Fruit fly (Drosophila melanogaster) whole organism, embryonic: ENCODE data around the gene CG6126.

Experiments used
- Atf6 ChIP-seq: fragments of 200-800 bp; sonication (Bioruptor generic); IDR thresholded peaks from 2 replicates; pipeline ENCODE4 v1.3.6; 2022; ENCODE audit warnings: missing biosample characterization, missing genetic modification characterization
- BtbVII ChIP-seq: fragments of 200-800 bp; sonication (Bioruptor generic); optimal IDR thresholded peaks from 3 replicates; lab custom pipeline; 2017; ENCODE audit warnings: missing biosample characterization, mild to moderate bottlenecking, missing genetic modification characterization
- C15 ChIP-seq: fragments of 200-800 bp; sonication (Bioruptor generic); IDR thresholded peaks from 3 replicates; pipeline ENCODE4 v1.3.6; 2022; ENCODE audit warnings: missing biosample characterization, missing genetic modification characterization
- CG12236 ChIP-seq: fragments of 200-800 bp; sonication (Bioruptor generic); optimal IDR thresholded peaks from 2 replicates; lab custom pipeline; 2016; ENCODE audit warnings: missing biosample characterization, missing genetic modification characterization
- CG13287 ChIP-seq: fragments of 200-800 bp; sonication (Bioruptor generic); IDR thresholded peaks from 2 replicates; pipeline ENCODE4 v1.3.6; 2022; ENCODE audit warnings: missing biosample characterization, missing genetic modification characterization; ENCODE audit not compliant: partially characterized antibody
- CG14441 ChIP-seq: fragments of 200-800 bp; sonication (Bioruptor generic); IDR thresholded peaks from 2 replicates; pipeline ENCODE4 v1.3.6; 2022; ENCODE audit warnings: missing biosample characterization, missing genetic modification characterization
- CG14710 ChIP-seq: fragments of 200-800 bp; sonication (Bioruptor generic); optimal IDR thresholded peaks from 3 replicates; lab custom pipeline; 2019; ENCODE audit warnings: missing biosample characterization, mild to moderate bottlenecking, missing genetic modification characterization, moderate library complexity
- CG15479 ChIP-seq: fragments of 200-800 bp; sonication (Bioruptor generic); optimal IDR thresholded peaks from 3 replicates; lab custom pipeline; 2019; ENCODE audit warnings: missing biosample characterization, mild to moderate bottlenecking, missing genetic modification characterization, moderate library complexity
- CG1602 ChIP-seq: fragments of 200-800 bp; sonication (Bioruptor generic); optimal IDR thresholded peaks from 3 replicates; lab custom pipeline; 2016; ENCODE audit warnings: missing biosample characterization, missing genetic modification characterization
- CG1603 ChIP-seq: fragments of 200-800 bp; sonication (Bioruptor generic); optimal IDR thresholded peaks from 2 replicates; lab custom pipeline; 2019; ENCODE audit warnings: missing biosample characterization, mild to moderate bottlenecking, missing genetic modification characterization, moderate library complexity
- CG16863 ChIP-seq: fragments of 200-800 bp; sonication (Bioruptor generic); optimal IDR thresholded peaks from 3 replicates; lab custom pipeline; 2016; ENCODE audit warnings: missing biosample characterization, missing genetic modification characterization
- CG17612 ChIP-seq: fragments of 200-800 bp; sonication (Bioruptor generic); IDR thresholded peaks from 2 replicates; pipeline ENCODE4 v1.3.6; 2022; ENCODE audit warnings: missing biosample characterization, missing genetic modification characterization
- CG17912 ChIP-seq: fragments of 200-800 bp; sonication (Bioruptor generic); optimal IDR thresholded peaks from 2 replicates; lab custom pipeline; 2018; ENCODE audit warnings: missing biosample characterization, mild to moderate bottlenecking, missing genetic modification characterization
- CG2129 ChIP-seq: fragments of 200-800 bp; sonication (Bioruptor generic); IDR thresholded peaks from 2 replicates; pipeline ENCODE4 v1.3.6; 2022; ENCODE audit warnings: missing biosample characterization, missing genetic modification characterization; ENCODE audit not compliant: partially characterized antibody
- CG30020 ChIP-seq: fragments of 200-800 bp; optimal IDR thresholded peaks from 2 replicates; lab custom pipeline; 2019; ENCODE audit warnings: missing biosample characterization, mild to moderate bottlenecking, missing genetic modification characterization, moderate library complexity
- CG31365 ChIP-seq: fragments of 200-800 bp; sonication (Bioruptor generic); optimal IDR thresholded peaks from 2 replicates; lab custom pipeline; 2018; ENCODE audit warnings: missing biosample characterization, mild to moderate bottlenecking, missing genetic modification characterization
- CG31441 ChIP-seq: fragments of 200-800 bp; sonication (Bioruptor generic); IDR thresholded peaks from 2 replicates; pipeline ENCODE4 v1.3.6; 2022; ENCODE audit warnings: missing biosample characterization, missing genetic modification characterization
- CG34224 ChIP-seq: fragments of 200-800 bp; sonication (Bioruptor generic); IDR thresholded peaks from 3 replicates; pipeline ENCODE4 v1.3.6; 2022; ENCODE audit warnings: missing biosample characterization, missing genetic modification characterization; ENCODE audit not compliant: partially characterized antibody
- CG4282 ChIP-seq: fragments of 200-800 bp; sonication (Bioruptor generic); optimal IDR thresholded peaks from 2 replicates; lab custom pipeline; 2016; ENCODE audit warnings: missing biosample characterization, missing genetic modification characterization
- CG4360 ChIP-seq: fragments of 200-800 bp; sonication (Bioruptor generic); IDR thresholded peaks from 2 replicates; pipeline ENCODE4 v1.3.6; 2022; ENCODE audit warnings: missing biosample characterization, missing genetic modification characterization
- CG6175 ChIP-seq: fragments of 200-800 bp; sonication (Bioruptor generic); IDR thresholded peaks from 3 replicates; pipeline ENCODE4 v1.3.6; 2022; ENCODE audit warnings: missing biosample characterization, missing genetic modification characterization
- CG7987 ChIP-seq: fragments of 200-800 bp; sonication (Bioruptor generic); optimal IDR thresholded peaks from 2 replicates; lab custom pipeline; 2018; ENCODE audit warnings: missing biosample characterization, mild to moderate bottlenecking, missing genetic modification characterization, moderate library complexity
- CG9437 ChIP-seq: fragments of 200-800 bp; sonication (Bioruptor generic); optimal IDR thresholded peaks from 2 replicates; lab custom pipeline; 2018; ENCODE audit warnings: missing biosample characterization, mild to moderate bottlenecking, missing genetic modification characterization
- CG9609 ChIP-seq: fragments of 200-800 bp; sonication (Bioruptor generic); optimal IDR thresholded peaks from 3 replicates; lab custom pipeline; 2016; ENCODE audit warnings: missing biosample characterization, missing genetic modification characterization
- Dll ChIP-seq: fragments of 200-800 bp; sonication (Bioruptor generic); IDR thresholded peaks from 4 replicates; pipeline ENCODE4 v1.3.6; 2022; ENCODE audit warnings: missing biosample characterization, missing genetic modification characterization; ENCODE audit not compliant: partially characterized antibody
- Doc2 ChIP-seq: fragments of 200-800 bp; sonication (Bioruptor generic); IDR thresholded peaks from 2 replicates; pipeline ENCODE4 v1.3.6; 2022; ENCODE audit warnings: missing biosample characterization, missing genetic modification characterization
- Dref ChIP-seq: fragments of 200-800 bp; sonication (Bioruptor generic); IDR thresholded peaks from 2 replicates; pipeline ENCODE4 v1.3.6; 2022; ENCODE audit warnings: missing biosample characterization, missing genetic modification characterization
- Fer3 ChIP-seq: fragments of 200-800 bp; sonication (Bioruptor generic); optimal IDR thresholded peaks from 2 replicates; lab custom pipeline; 2018; ENCODE audit warnings: missing biosample characterization, mild to moderate bottlenecking, missing genetic modification characterization, moderate library complexity
- Gug ChIP-seq: fragments of 200-800 bp; sonication (Bioruptor generic); IDR thresholded peaks from 4 replicates; pipeline ENCODE4 v1.3.6; 2022; ENCODE audit warnings: missing biosample characterization, missing genetic modification characterization
- Hr51 ChIP-seq, 2 experiments: fragments of 200-800 bp; sonication (Bioruptor generic); optimal IDR thresholded peaks; 2 replicates in 1 of 2; 3 replicates in 1 of 2; lab custom pipeline; 2016 to 2018; ENCODE audit warnings: missing biosample characterization in 2 of 2, missing genetic modification characterization in 2 of 2, mild to moderate bottlenecking in 1 of 2, moderate library complexity in 1 of 2
- Hsf ChIP-seq: fragments of 200-800 bp; sonication (Bioruptor generic); optimal IDR thresholded peaks from 3 replicates; lab custom pipeline; 2016; ENCODE audit warnings: missing biosample characterization, missing genetic modification characterization
- Lpt ChIP-seq: fragments of >200 bp; optimal IDR thresholded peaks from 2 replicates; lab custom pipeline; 2018; ENCODE audit warnings: missing biosample characterization, missing genetic modification characterization
- Ravus ChIP-seq: fragments of 200-800 bp; sonication (Bioruptor generic); IDR thresholded peaks from 2 replicates; pipeline ENCODE4 v1.3.6; 2022; ENCODE audit warnings: missing biosample characterization, missing genetic modification characterization
- Sin3A ChIP-seq: fragments of >200 bp; optimal IDR thresholded peaks from 2 replicates; lab custom pipeline; 2018
- btn ChIP-seq: fragments of 200-800 bp; sonication (Bioruptor generic); optimal IDR thresholded peaks from 2 replicates; lab custom pipeline; 2016; ENCODE audit warnings: missing biosample characterization, missing genetic modification characterization
- cwo ChIP-seq: fragments of 200-800 bp; sonication (Bioruptor generic); optimal IDR thresholded peaks from 3 replicates; lab custom pipeline; 2017; ENCODE audit warnings: missing biosample characterization, missing genetic modification characterization, mild to moderate bottlenecking, moderate library complexity, missing genetic modification reagents
- dmrt11E ChIP-seq: fragments of 200-800 bp; sonication (Bioruptor generic); optimal IDR thresholded peaks from 3 replicates; lab custom pipeline; 2018; ENCODE audit warnings: missing biosample characterization, mild to moderate bottlenecking, missing genetic modification characterization, moderate library complexity
- fd102C ChIP-seq: fragments of 200-800 bp; sonication (Bioruptor generic); optimal IDR thresholded peaks from 2 replicates; lab custom pipeline; 2018; ENCODE audit warnings: missing biosample characterization, mild to moderate bottlenecking, missing genetic modification characterization, moderate library complexity
- gcm2 ChIP-seq: fragments of 200-800 bp; sonication (Bioruptor generic); optimal IDR thresholded peaks from 2 replicates; lab custom pipeline; 2016; ENCODE audit warnings: missing biosample characterization, missing genetic modification characterization
- gfzf ChIP-seq: fragments of 200-800 bp; sonication (Bioruptor generic); optimal IDR thresholded peaks from 2 replicates; lab custom pipeline; 2016; ENCODE audit warnings: missing biosample characterization, mild to moderate bottlenecking, missing genetic modification characterization, moderate library complexity
- ranshi ChIP-seq: fragments of 200-800 bp; sonication (Bioruptor generic); IDR thresholded peaks from 2 replicates; pipeline ENCODE4 v1.3.6; 2022; ENCODE audit warnings: missing biosample characterization, missing genetic modification characterization
- seq ChIP-seq: fragments of 200-800 bp; sonication (Bioruptor generic); IDR thresholded peaks from 2 replicates; pipeline ENCODE4 v1.3.6; 2022; ENCODE audit warnings: missing biosample characterization, missing genetic modification characterization
- sima ChIP-seq: fragments of 200-800 bp; sonication (Bioruptor generic); optimal IDR thresholded peaks from 2 replicates; lab custom pipeline; 2016; ENCODE audit warnings: missing biosample characterization, missing genetic modification characterization
- sisA ChIP-seq: fragments of 200-800 bp; sonication (Bioruptor generic); IDR thresholded peaks from 2 replicates; pipeline ENCODE4 v1.3.6; 2022; ENCODE audit warnings: missing biosample characterization, missing genetic modification characterization
- sna ChIP-seq: fragments of 200-800 bp; sonication (Bioruptor generic); IDR thresholded peaks from 2 replicates; pipeline ENCODE4 v1.3.6; 2022; ENCODE audit warnings: missing biosample characterization, missing genetic modification characterization; ENCODE audit not compliant: partially characterized antibody
- so ChIP-seq: fragments of 200-800 bp; sonication (Bioruptor generic); IDR thresholded peaks from 3 replicates; pipeline ENCODE4 v1.3.6; 2022; ENCODE audit warnings: missing biosample characterization, missing genetic modification characterization
- unc-4 ChIP-seq: fragments of 200-800 bp; sonication (Bioruptor generic); IDR thresholded peaks from 2 replicates; pipeline ENCODE4 v1.3.6; 2022; ENCODE audit warnings: missing biosample characterization, missing genetic modification characterization; ENCODE audit not compliant: partially characterized antibody
- vnd ChIP-seq: fragments of 200-800 bp; sonication (Bioruptor generic); IDR thresholded peaks from 3 replicates; pipeline ENCODE4 v1.3.6; 2022; ENCODE audit warnings: missing biosample characterization, missing genetic modification characterization; ENCODE audit not compliant: partially characterized antibody

The CG6126 gene

DNA sequence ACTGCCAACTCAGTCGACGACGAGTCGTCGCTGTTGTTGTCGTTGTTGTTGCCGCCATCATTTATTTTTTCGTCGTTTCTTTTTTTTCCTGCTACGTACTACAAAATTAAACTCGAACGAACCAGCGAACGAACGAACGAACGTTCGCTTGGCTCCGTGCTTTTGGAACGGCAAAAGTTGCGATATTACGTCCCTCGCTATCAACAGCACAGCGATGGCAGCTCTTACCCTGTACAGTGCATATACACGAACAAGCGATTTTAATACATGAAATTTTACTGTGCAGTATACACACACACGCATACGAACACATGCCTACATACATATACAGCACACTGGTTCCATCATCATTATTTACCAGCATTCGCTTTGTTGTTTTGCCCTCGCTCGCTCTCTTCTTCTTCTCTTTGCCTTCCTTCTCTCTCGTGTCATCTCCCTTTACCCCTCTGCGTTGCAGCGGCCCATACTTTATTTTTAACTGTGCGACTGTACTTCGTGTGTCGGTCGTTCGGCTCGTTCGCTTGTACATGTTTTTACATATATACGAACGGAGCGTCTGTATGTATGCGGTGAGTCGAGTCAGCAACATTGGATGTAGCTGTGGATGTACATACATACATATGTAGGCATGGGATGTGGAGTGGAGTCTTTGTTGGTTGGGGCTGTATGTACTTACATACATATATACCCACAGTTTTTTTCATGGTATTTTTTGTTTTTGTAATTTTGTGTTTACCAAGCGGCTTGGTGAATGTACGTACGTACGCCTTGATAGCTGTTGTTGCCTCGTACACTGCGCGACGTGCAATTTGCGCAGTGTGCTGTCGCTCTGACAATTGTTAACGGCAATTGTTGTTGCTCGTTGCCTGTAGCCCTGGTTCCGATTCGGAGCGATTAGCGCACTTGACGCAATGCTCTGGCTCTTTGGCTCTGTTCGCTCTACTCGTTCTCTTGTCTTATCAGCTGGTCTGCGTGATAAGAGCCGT, 47.2 kb upstream of the CG6126 start (continued):
- TF ChIP-seq CG31365, result peak; percentile 6
- peak; percentile 18 for TF ChIP-seq CG14710 (tag; lab: Kevin White, UChicago)
- no peak for TF ChIP-seq Dll (GFP tag; lab: Robert Waterston, UW)
- TF ChIP-seq dmrt11E (tag; lab: Kevin White, UChicago), result no peak
- no peak for TF ChIP-seq CG4360
- TF ChIP-seq CG17912 (GFP tag; lab: Kevin White, UChicago), result peak; percentile 73
- TF ChIP-seq Lpt, result peak; percentile 50
- no peak for TF ChIP-seq ranshi (GFP tag; lab: Robert Waterston, UW)
- no peak for TF ChIP-seq C15 (GFP tag; lab: Robert Waterston, UW)
- TF ChIP-seq CG16863, result peak; percentile 32
- peak; percentile 47; the same call in 3 of the 4 replicates for TF ChIP-seq Gug (GFP tag; lab: Robert Waterston, UW)
- TF ChIP-seq sna (GFP tag; lab: Robert Waterston, UW), result no peak
- peak; percentile 27 for TF ChIP-seq CG1603 (tag; lab: Kevin White, UChicago)
- no peak for TF ChIP-seq gfzf (GFP tag; lab: Kevin White, UChicago)
- peak; percentile 3 to 35 for TF ChIP-seq Hr51 (GFP tag; optimal IDR thresholded peaks at IDR 0.05; lab: Kevin White, UChicago)
- TF ChIP-seq CG6175 (GFP tag; lab: Robert Waterston, UW), result no peak
- TF ChIP-seq CG4282 (GFP tag; lab: Kevin White, UChicago), result peak; percentile 8
- TF ChIP-seq so (GFP tag; lab: Robert Waterston, UW), result no peak
- TF ChIP-seq CG14441 (GFP tag; lab: Robert Waterston, UW), result no peak
- TF ChIP-seq CG1602 (GFP tag; lab: Kevin White, UChicago), result no peak
- no peak for TF ChIP-seq Doc2 (GFP tag; lab: Robert Waterston, UW)
- peak; percentile 68 for TF ChIP-seq cwo (GFP tag; lab: Kevin White, UChicago)
- no peak for TF ChIP-seq CG13287
- peak; percentile 38 for TF ChIP-seq CG9609
- TF ChIP-seq CG34224 (GFP tag; lab: Robert Waterston, UW), result no peak
- no peak for TF ChIP-seq Dref (GFP tag; lab: Robert Waterston, UW)
- peak; percentile 27 for TF ChIP-seq gcm2
- TF ChIP-seq Fer3, result peak; percentile 37
- TF ChIP-seq CG15479 (GFP tag; lab: Kevin White, UChicago), result peak; percentile 100
- TF ChIP-seq fd102C (GFP tag; lab: Kevin White, UChicago), result no peak
- no peak for TF ChIP-seq vnd (GFP tag; lab: Robert Waterston, UW)
- TF ChIP-seq Hsf (GFP tag; lab: Kevin White, UChicago), result peak; percentile 6
- no peak for TF ChIP-seq CG12236 (GFP tag; lab: Kevin White, UChicago)
- TF ChIP-seq BtbVII (GFP tag; lab: Kevin White, UChicago), result peak; percentile 31
- no peak for TF ChIP-seq Atf6
- TF ChIP-seq sima, result no peak
- no peak for TF ChIP-seq sisA (GFP tag; lab: Robert Waterston, UW)
- TF ChIP-seq CG30020 (tag; lab: Kevin White, UChicago), result no peak
- TF ChIP-seq CG7987, result peak; percentile 63
- TF ChIP-seq CG9437 (GFP tag; lab: Kevin White, UChicago), result peak; percentile 45
- TF ChIP-seq CG2129 (GFP tag; lab: Robert Waterston, UW), result no peak
- TF ChIP-seq CG31441 (GFP tag; lab: Robert Waterston, UW), result no peak
- no peak for TF ChIP-seq btn
- no peak for TF ChIP-seq Ravus
- TF ChIP-seq CG17612 (GFP tag; lab: Robert Waterston, UW), result no peak
- TF ChIP-seq seq (GFP tag; lab: Robert Waterston, UW), result no peak
- no peak for TF ChIP-seq unc-4 (GFP tag; lab: Robert Waterston, UW)
- TF ChIP-seq Sin3A (lab: Kevin White, UChicago), result no peak
